Fruit fly (Drosophila melanogaster) Kc167 (cell line): ENCODE data around the gene Ggt-1.

Experiments used
- Sin3A ChIP-seq: fragments of >200 bp; optimal IDR thresholded peaks from 2 replicates; lab custom pipeline; 2018; ENCODE audit warnings: missing external identifiers
- h ChIP-seq: fragments of >200 bp; optimal IDR thresholded peaks from 3 replicates; lab custom pipeline; 2018; ENCODE audit warnings: missing external identifiers
- insv ChIP-seq: fragments of >200 bp; optimal IDR thresholded peaks from 3 replicates; lab custom pipeline; 2018; ENCODE audit warnings: missing external identifiers
- psq ChIP-seq: fragments of >200 bp; optimal IDR thresholded peaks from 2 replicates; lab custom pipeline; 2017; ENCODE audit warnings: missing external identifiers
- ttk ChIP-seq: sonication (Bioruptor generic); optimal IDR thresholded peaks from 2 replicates; lab custom pipeline; 2017; ENCODE audit warnings: missing external identifiers

- no peak for TF ChIP-seq insv
- TF ChIP-seq Sin3A (lab: Kevin White, UChicago), result no peak
- TF ChIP-seq ttk, result no peak
- TF ChIP-seq psq (lab: Kevin White, UChicago), result no peak
- no peak for TF ChIP-seq h (lab: Kevin White, UChicago)
Observed at dm6 chrX:18541915-18542314, 29.6 kb upstream of the Ggt-1 start.
